Fruit fly (Drosophila melanogaster): ENCODE measurements around the gene CG3156.

The CG3156 gene

dm6 chrX:493445-494190 is 5.9 kb downstream of the CG3156 start, which contains the start of gene CG17896 (continued):
- peak; percentile 72 for TF ChIP-seq dmrt11E (tag; optimal IDR thresholded peaks at IDR 0.05)
- peak; percentile 98 for TF ChIP-seq jumu (GFP tag; optimal IDR thresholded peaks at IDR 0.05)
- TF ChIP-seq CG10565 (GFP tag; optimal IDR thresholded peaks at IDR 0.05): peak; percentile 81
- TF ChIP-seq CG11085 (GFP tag; IDR thresholded peaks at IDR 0.05): peak; percentile 99
- no peak for TF ChIP-seq tna (GFP tag; IDR thresholded peaks at IDR 0.05; ENCODE audit: partially characterized antibody)
- no peak for TF ChIP-seq CG42726 (GFP tag; IDR thresholded peaks at IDR 0.05; ENCODE audit: partially characterized antibody)
- peak; percentile 94 for TF ChIP-seq bowl (GFP tag; IDR thresholded peaks at IDR 0.05)
- TF ChIP-seq Blimp-1 (GFP tag; optimal IDR thresholded peaks at IDR 0.05): peak; percentile 92
- peak; percentile 93 for TF ChIP-seq Mes4 (GFP tag; optimal IDR thresholded peaks at IDR 0.05)
- TF ChIP-seq Fer1 (GFP tag; optimal IDR thresholded peaks at IDR 0.05): peak; percentile 97
- TF ChIP-seq Stat92E (GFP tag; optimal IDR thresholded peaks at IDR 0.05): peak in 1 of 3 experiments; percentile 13
- TF ChIP-seq Doc3 (GFP tag; IDR thresholded peaks at IDR 0.05; ENCODE audit: partially characterized antibody): 0 out of 3 replicates have a peak, but pooled peaks have one; percentile 44
- no peak for TF ChIP-seq CG7963 (GFP tag; IDR thresholded peaks at IDR 0.05; ENCODE audit: partially characterized antibody)
- peak; percentile 95 for TF ChIP-seq esg (GFP tag; conservative IDR thresholded peaks at IDR 0.05)
- TF ChIP-seq Vsx1 (GFP tag; optimal IDR thresholded peaks at IDR 0.05): peak; percentile 91
- TF ChIP-seq CG17612 (GFP tag; IDR thresholded peaks at IDR 0.05): peak; percentile 97
- TF ChIP-seq CG12942 (GFP tag; optimal IDR thresholded peaks at IDR 0.05): peak; percentile 97
- peak; percentile 98 for TF ChIP-seq her (GFP tag; optimal IDR thresholded peaks at IDR 0.05)
- peak; percentile 95 for TF ChIP-seq scrt (GFP tag; optimal IDR thresholded peaks at IDR 0.05)
- TF ChIP-seq Dad (GFP tag; optimal IDR thresholded peaks at IDR 0.05): peak; percentile 98
- TF ChIP-seq MBD-R2 (GFP tag; IDR thresholded peaks at IDR 0.05): peak; percentile 98
- peak; percentile 98 for TF ChIP-seq CG1647 (GFP tag; optimal IDR thresholded peaks at IDR 0.05)
- peak; percentile 92 for TF ChIP-seq Ssrp (tag; optimal IDR thresholded peaks at IDR 0.05)
- TF ChIP-seq CG8089 (GFP tag; optimal IDR thresholded peaks at IDR 0.05): peak; percentile 96
- TF ChIP-seq pita (GFP tag; optimal IDR thresholded peaks at IDR 0.05): no peak
- TF ChIP-seq CG6765 (GFP tag; optimal IDR thresholded peaks at IDR 0.05): peak; percentile 95
- peak; percentile 94 for TF ChIP-seq CG15514 (GFP tag; optimal IDR thresholded peaks at IDR 0.05)
- TF ChIP-seq sisA (GFP tag; IDR thresholded peaks at IDR 0.05): peak; percentile 98
- no peak for TF ChIP-seq D (optimal IDR thresholded peaks at IDR 0.05)
- peak; percentile 92 for TF ChIP-seq D (GFP tag; optimal IDR thresholded peaks at IDR 0.05)
- peak; percentile 98 for TF ChIP-seq CG34422 (GFP tag; IDR thresholded peaks at IDR 0.05)
- peak; percentile 91 for TF ChIP-seq run (tag; optimal IDR thresholded peaks at IDR 0.05)
- peak; percentile 86 for TF ChIP-seq CG5180 (GFP tag; optimal IDR thresholded peaks at IDR 0.05)
- TF ChIP-seq CG16863 (GFP tag; optimal IDR thresholded peaks at IDR 0.05): peak; percentile 97
- peak; percentile 30 for TF ChIP-seq zf30C (GFP tag; optimal IDR thresholded peaks at IDR 0.05)
- peak; percentile 97 for TF ChIP-seq CG15011 (GFP tag; optimal IDR thresholded peaks at IDR 0.05)
- peak; percentile 100 for TF ChIP-seq CG2120 (GFP tag; optimal IDR thresholded peaks at IDR 0.05)
- TF ChIP-seq mld (GFP tag; IDR thresholded peaks at IDR 0.05; ENCODE audit: partially characterized antibody): no peak
- TF ChIP-seq odd (GFP tag; optimal IDR thresholded peaks at IDR 0.05): peak; percentile 92
- no peak for TF ChIP-seq Lpt (GFP tag; optimal IDR thresholded peaks at IDR 0.05)
- TF ChIP-seq usp (GFP tag; optimal IDR thresholded peaks at IDR 0.05): no peak
- peak; percentile 98 for TF ChIP-seq ems (GFP tag; optimal IDR thresholded peaks at IDR 0.05)
- TF ChIP-seq Deaf1 (tag; optimal IDR thresholded peaks at IDR 0.05): peak; percentile 80
- TF ChIP-seq ase (GFP tag; IDR thresholded peaks at IDR 0.05): peak; percentile 99
- peak; percentile 97 for TF ChIP-seq da (GFP tag; optimal IDR thresholded peaks at IDR 0.05)
- peak; percentile 100 for TF ChIP-seq slbo (GFP tag; IDR thresholded peaks at IDR 0.05)
- peak; percentile 90 for TF ChIP-seq CG14965 (GFP tag; optimal IDR thresholded peaks at IDR 0.05; ENCODE audit: borderline replicate concordance)
- TF ChIP-seq Hand (GFP tag; optimal IDR thresholded peaks at IDR 0.05): peak; percentile 95
- TF ChIP-seq CG18476 (GFP tag; optimal IDR thresholded peaks at IDR 0.05): peak; percentile 95

Measured in whole organism, embryonic.